Fruit fly (Drosophila melanogaster): Measurements from ENCODE around the gene CG13962.

Gene CG13962

dm6 chr2L:19784827-19785569 is 29.3 kb downstream of the CG13962 start:
- TF ChIP-seq CG33017 (tag; optimal IDR thresholded peaks at IDR 0.05) (no peak), cnc (optimal IDR thresholded peaks at IDR 0.05) (no peak), CG7045 (GFP tag; optimal IDR thresholded peaks at IDR 0.05) (no peak), kay (GFP tag; ENCODE audit: borderline replicate concordance) (no peak), bab1 (GFP tag; optimal IDR thresholded peaks at IDR 0.05) (no peak), Crg-1 (GFP tag; optimal IDR thresholded peaks at IDR 0.05) (no peak), CG11617 (GFP tag; optimal IDR thresholded peaks at IDR 0.05) (no peak), CG7101 (tag; optimal IDR thresholded peaks at IDR 0.05) (no peak), tj (GFP tag; optimal IDR thresholded peaks at IDR 0.05) (no peak)

dm6 chr2L:19774278-19774677 is 40.1 kb downstream of the CG13962 start:
- TF ChIP-seq CG7101 (tag; optimal IDR thresholded peaks at IDR 0.05) (no peak), ovo (GFP tag; optimal IDR thresholded peaks at IDR 0.05) (no peak), CG14711 (tag; optimal IDR thresholded peaks at IDR 0.05) (no peak), toe (GFP tag; optimal IDR thresholded peaks at IDR 0.05) (no peak), cnc (optimal IDR thresholded peaks at IDR 0.05) (no peak), CG7045 (GFP tag; optimal IDR thresholded peaks at IDR 0.05) (no peak)

- TF ChIP-seq Mnt (GFP tag; optimal IDR thresholded peaks at IDR 0.05): no peak
These were observed 44.6 kb downstream of the CG13962 start for dm6 chr2L:19769703-19770102.

dm6 chr2L:19768967-19769366 is 45.4 kb downstream of the CG13962 start, which contains the start of gene bsh:
Gene bsh, minus strand, starts transcription at chr2L:19769067.
- no peak for TF ChIP-seq Hr96 (GFP tag; optimal IDR thresholded peaks at IDR 0.05)
- TF ChIP-seq toe (GFP tag; optimal IDR thresholded peaks at IDR 0.05): no peak
- TF ChIP-seq bab1 (GFP tag; optimal IDR thresholded peaks at IDR 0.05): no peak
- no peak for TF ChIP-seq kay (GFP tag; ENCODE audit: borderline replicate concordance)
- no peak for TF ChIP-seq ovo (GFP tag; optimal IDR thresholded peaks at IDR 0.05)
- TF ChIP-seq CG12768 (GFP tag; optimal IDR thresholded peaks at IDR 0.05): no peak
- no peak for TF ChIP-seq CG1620 (GFP tag; optimal IDR thresholded peaks at IDR 0.05)
- TF ChIP-seq CG11617 (GFP tag; optimal IDR thresholded peaks at IDR 0.05): no peak
- TF ChIP-seq CG7101 (tag; optimal IDR thresholded peaks at IDR 0.05): no peak

dm6 chr2L:19765406-19765805 is 48.9 kb downstream of the CG13962 start:
- TF ChIP-seq CG5204 (GFP tag; optimal IDR thresholded peaks at IDR 0.05) (no peak), Crg-1 (GFP tag; optimal IDR thresholded peaks at IDR 0.05) (no peak), CG14711 (tag; optimal IDR thresholded peaks at IDR 0.05) (no peak), kay (GFP tag; ENCODE audit: borderline replicate concordance) (no peak), toe (GFP tag; optimal IDR thresholded peaks at IDR 0.05) (no peak), Hr96 (GFP tag; optimal IDR thresholded peaks at IDR 0.05) (no peak), CG11617 (GFP tag; optimal IDR thresholded peaks at IDR 0.05) (no peak), CG7045 (GFP tag; optimal IDR thresholded peaks at IDR 0.05) (no peak), Clk (GFP tag; optimal IDR thresholded peaks at IDR 0.05) (no peak), CG1620 (GFP tag; optimal IDR thresholded peaks at IDR 0.05) (no peak), ovo (GFP tag; optimal IDR thresholded peaks at IDR 0.05) (no peak), tj (GFP tag; optimal IDR thresholded peaks at IDR 0.05) (no peak), cic (GFP tag; optimal IDR thresholded peaks at IDR 0.05) (no peak)

dm6 chr2L:19764581-19765136 is 49.7 kb downstream of the CG13962 start:
- TF ChIP-seq Hr96 (GFP tag; optimal IDR thresholded peaks at IDR 0.05) (no peak), CG1620 (GFP tag; optimal IDR thresholded peaks at IDR 0.05) (no peak), CG33017 (tag; optimal IDR thresholded peaks at IDR 0.05) (no peak), pad (GFP tag; optimal IDR thresholded peaks at IDR 0.05) (no peak), ovo (GFP tag; optimal IDR thresholded peaks at IDR 0.05) (no peak), Clk (GFP tag; optimal IDR thresholded peaks at IDR 0.05) (no peak), toe (GFP tag; optimal IDR thresholded peaks at IDR 0.05) (no peak), CG7101 (tag; optimal IDR thresholded peaks at IDR 0.05) (no peak), cic (GFP tag; optimal IDR thresholded peaks at IDR 0.05) (no peak), CG11617 (GFP tag; optimal IDR thresholded peaks at IDR 0.05) (no peak), Crg-1 (GFP tag; optimal IDR thresholded peaks at IDR 0.05) (no peak), tj (GFP tag; optimal IDR thresholded peaks at IDR 0.05) (no peak), cnc (optimal IDR thresholded peaks at IDR 0.05) (no peak), bab1 (GFP tag; optimal IDR thresholded peaks at IDR 0.05) (no peak), kay (GFP tag; ENCODE audit: borderline replicate concordance) (no peak), CG5204 (GFP tag; optimal IDR thresholded peaks at IDR 0.05) (no peak)

dm6 chr2L:19763773-19764580 is 50.4 kb downstream of the CG13962 start, which contains the start of gene fbp:
Gene fbp, minus strand, starts transcription at chr2L:19764136.
- TF ChIP-seq Crg-1 (GFP tag; optimal IDR thresholded peaks at IDR 0.05) (no peak), CG33017 (tag; optimal IDR thresholded peaks at IDR 0.05) (peak; percentile 46), toe (GFP tag; optimal IDR thresholded peaks at IDR 0.05) (no peak), pad (GFP tag; optimal IDR thresholded peaks at IDR 0.05) (peak; percentile 83), Hr96 (GFP tag; optimal IDR thresholded peaks at IDR 0.05) (peak; percentile 26), Mnt (GFP tag; optimal IDR thresholded peaks at IDR 0.05) (peak; percentile 54), CG1620 (GFP tag; optimal IDR thresholded peaks at IDR 0.05) (peak; percentile 30), bab1 (GFP tag; optimal IDR thresholded peaks at IDR 0.05) (peak; percentile 33), Clk (GFP tag; optimal IDR thresholded peaks at IDR 0.05) (no peak), CG14711 (tag; optimal IDR thresholded peaks at IDR 0.05) (peak; percentile 36), CG11617 (GFP tag; optimal IDR thresholded peaks at IDR 0.05) (peak; percentile 89), ovo (GFP tag; optimal IDR thresholded peaks at IDR 0.05) (peak; percentile 45), cnc (optimal IDR thresholded peaks at IDR 0.05) (no peak), CG7045 (GFP tag; optimal IDR thresholded peaks at IDR 0.05) (peak; percentile 40), CG12768 (GFP tag; optimal IDR thresholded peaks at IDR 0.05) (no peak), tj (GFP tag; optimal IDR thresholded peaks at IDR 0.05) (peak; percentile 47), cic (GFP tag; optimal IDR thresholded peaks at IDR 0.05) (peak; percentile 12), CG5204 (GFP tag; optimal IDR thresholded peaks at IDR 0.05) (peak; percentile 30), kay (GFP tag; ENCODE audit: borderline replicate concordance) (peak; percentile 39), CG7101 (tag; optimal IDR thresholded peaks at IDR 0.05) (peak; percentile 68)

All from whole organism, adult.